Worm (Caenorhabditis elegans) whole organism, midembryonic: ENCODE measurements around the gene str-162.

Source experiments
- T22C8.4 ChIP-seq: fragments of 200-800 bp; sonication (Bioruptor generic); IDR thresholded peaks from 2 replicates; pipeline ENCODE4 v1.3.6; 2022; ENCODE audit warnings: missing genetic modification characterization, missing compliant biosample characterization
- cog-1 ChIP-seq: sonication (generic microtip); optimal IDR thresholded peaks from 2 replicates; lab custom pipeline; 2016; ENCODE audit warnings: missing genetic modification characterization, missing compliant biosample characterization
- flt-1 ChIP-seq: fragments of 200-800 bp; sonication (Bioruptor generic); IDR thresholded peaks from 2 replicates; pipeline ENCODE4 v1.3.6; 2022; ENCODE audit warnings: missing genetic modification characterization, missing compliant biosample characterization
- klf-2 ChIP-seq: fragments of 200-800 bp; sonication (Bioruptor generic); conservative IDR thresholded peaks from 2 replicates; pipeline ENCODE4 v1.3.6; 2022; ENCODE audit warnings: missing genetic modification reagents, missing genetic modification characterization, missing compliant biosample characterization
- med-1 ChIP-seq: sonication (generic microtip); optimal IDR thresholded peaks from 2 replicates; lab custom pipeline; 2017; ENCODE audit warnings: missing genetic modification characterization, mild to moderate bottlenecking, missing compliant biosample characterization, antibody characterized with exemption, missing genetic modification reagents; ENCODE audit not compliant: insufficient read depth
- ref-1 ChIP-seq: fragments of 200-800 bp; sonication (Bioruptor generic); conservative IDR thresholded peaks from 2 replicates; pipeline ENCODE4 v1.3.6; 2022; ENCODE audit warnings: missing genetic modification reagents, missing genetic modification characterization, missing compliant biosample characterization
- tab-1 ChIP-seq: fragments of 200-800 bp; sonication (Bioruptor generic); IDR thresholded peaks from 2 replicates; pipeline ENCODE4 v1.3.6; 2022; ENCODE audit warnings: missing genetic modification characterization, missing compliant biosample characterization
- ztf-23 ChIP-seq: fragments of 200-800 bp; sonication (Bioruptor generic); IDR thresholded peaks from 2 replicates; pipeline ENCODE4 v1.3.6; 2022; ENCODE audit warnings: missing genetic modification reagents, missing genetic modification characterization, missing compliant biosample characterization

DNA sequence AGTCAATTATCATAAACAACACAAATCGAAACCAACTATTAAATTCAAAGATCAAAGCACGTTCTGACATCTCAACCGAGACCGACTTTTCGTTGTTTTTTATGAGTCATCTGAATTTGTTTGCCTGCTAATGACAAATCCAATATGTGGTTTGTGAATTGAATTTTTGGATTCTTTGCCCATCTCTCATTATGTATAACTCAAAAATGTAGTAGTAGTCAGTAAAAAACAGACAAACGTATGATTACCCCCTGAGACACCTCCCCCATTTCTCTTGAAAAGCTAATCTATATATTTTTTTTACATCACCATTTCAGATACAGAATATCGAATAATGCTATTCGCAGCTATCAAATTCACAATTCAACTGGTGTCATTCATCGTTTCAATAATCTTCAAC is 46.4 kb upstream of the str-162 start, which contains the start of gene str-169:
- no peak for TF ChIP-seq T22C8.4 (GFP tag; lab: Robert Waterston, UW)
- no peak for TF ChIP-seq ztf-23
- TF ChIP-seq cog-1 (tag; lab: Kevin White, UChicago) = no peak
- TF ChIP-seq ref-1 (GFP tag; lab: Robert Waterston, UW) = no peak
- TF ChIP-seq flt-1 (GFP tag; lab: Robert Waterston, UW) = no peak
- no peak for TF ChIP-seq tab-1 (GFP tag; lab: Robert Waterston, UW)
- no peak for TF ChIP-seq med-1 (GFP tag; lab: Kevin White, UChicago)
- TF ChIP-seq klf-2 (GFP tag; lab: Robert Waterston, UW) = no peak
